Worm (Caenorhabditis elegans) whole organism, young adult: ENCODE measurements around the gene fbxc-54.

Source experiments
- B0019.2 ChIP-seq: fragments of 200-800 bp; sonication (Bioruptor generic); conservative IDR thresholded peaks from 2 replicates; pipeline ENCODE4 v1.3.6; 2022; ENCODE audit warnings: missing genetic modification reagents, missing genetic modification characterization, missing compliant biosample characterization
- B0336.3 ChIP-seq: fragments of 200-800 bp; sonication (Bioruptor generic); IDR thresholded peaks from 2 replicates; pipeline ENCODE4 v1.3.6; 2022; ENCODE audit warnings: missing genetic modification characterization, missing compliant biosample characterization
- C06A6.2 ChIP-seq: fragments of 200-800 bp; sonication (Bioruptor generic); conservative IDR thresholded peaks from 2 replicates; pipeline ENCODE4 v1.3.6; 2022; ENCODE audit warnings: missing genetic modification characterization, missing compliant biosample characterization
- F22D6.2 ChIP-seq: sonication (generic microtip); optimal IDR thresholded peaks from 2 replicates; lab custom pipeline; 2016; ENCODE audit warnings: mild to moderate bottlenecking, missing genetic modification characterization, missing compliant biosample characterization
- F23B12.7 ChIP-seq: sonication (generic microtip); optimal IDR thresholded peaks from 2 replicates; lab custom pipeline; 2017; ENCODE audit warnings: missing genetic modification characterization, mild to moderate bottlenecking, missing compliant biosample characterization, antibody characterized with exemption, moderate library complexity; ENCODE audit not compliant: insufficient read depth
- F33H1.4 ChIP-seq: fragments of 200-800 bp; sonication (Bioruptor generic); IDR thresholded peaks from 2 replicates; pipeline ENCODE4 v1.3.6; 2022; ENCODE audit warnings: missing genetic modification reagents, missing genetic modification characterization, missing compliant biosample characterization
- F39B2.1 ChIP-seq: fragments of 200-800 bp; sonication (Bioruptor generic); IDR thresholded peaks from 2 replicates; pipeline ENCODE4 v1.3.6; 2022; ENCODE audit warnings: missing genetic modification reagents, missing genetic modification characterization, missing compliant biosample characterization
- F55B11.4 ChIP-seq: sonication (generic microtip); optimal IDR thresholded peaks from 2 replicates; lab custom pipeline; 2016; ENCODE audit warnings: missing compliant biosample characterization, missing genetic modification characterization, borderline replicate concordance; ENCODE audit not compliant: insufficient read depth
- K11D2.4 ChIP-seq: fragments of 200-800 bp; sonication (Bioruptor generic); IDR thresholded peaks from 2 replicates; pipeline ENCODE4 v1.3.6; 2022; ENCODE audit warnings: missing genetic modification reagents, missing genetic modification characterization, missing compliant biosample characterization
- Y67H2A.10 ChIP-seq: fragments of 200-800 bp; sonication (Bioruptor generic); conservative IDR thresholded peaks from 2 replicates; pipeline ENCODE4 v1.3.6; 2022; ENCODE audit warnings: missing genetic modification reagents, missing genetic modification characterization, missing compliant biosample characterization
- aptf-2 ChIP-seq: fragments of 200-800 bp; sonication (Bioruptor generic); conservative IDR thresholded peaks from 2 replicates; pipeline ENCODE4 v1.3.6; 2022; ENCODE audit warnings: missing genetic modification reagents, missing genetic modification characterization, missing compliant biosample characterization
- atf-7 ChIP-seq: sonication (generic microtip); optimal IDR thresholded peaks from 2 replicates; lab custom pipeline; 2017; ENCODE audit warnings: mild to moderate bottlenecking, missing genetic modification characterization, missing compliant biosample characterization
- athp-1 ChIP-seq: sonication (generic microtip); optimal IDR thresholded peaks from 2 replicates; lab custom pipeline; 2017; ENCODE audit warnings: mild to moderate bottlenecking, missing genetic modification characterization, missing compliant biosample characterization
- attf-5 ChIP-seq: fragments of 200-800 bp; sonication (Bioruptor generic); optimal IDR thresholded peaks from 2 replicates; lab custom pipeline; 2018; ENCODE audit warnings: mild to moderate bottlenecking, missing genetic modification characterization, missing compliant biosample characterization
- ccch-3 ChIP-seq: fragments of 200-800 bp; sonication (Bioruptor generic); optimal IDR thresholded peaks from 2 replicates; lab custom pipeline; 2018; ENCODE audit warnings: mild to moderate bottlenecking, missing genetic modification characterization, missing compliant biosample characterization
- ceh-40 ChIP-seq: fragments of 200-800 bp; sonication (Bioruptor generic); IDR thresholded peaks from 2 replicates; pipeline ENCODE4 v1.3.6; 2022; ENCODE audit warnings: missing genetic modification characterization, missing compliant biosample characterization
- ceh-91 ChIP-seq: fragments of 200-800 bp; sonication (Bioruptor generic); IDR thresholded peaks from 2 replicates; pipeline ENCODE4 v1.3.6; 2022; ENCODE audit warnings: missing genetic modification reagents, missing genetic modification characterization, missing compliant biosample characterization
- die-1 ChIP-seq: sonication (generic microtip); optimal IDR thresholded peaks from 2 replicates; lab custom pipeline; 2016; ENCODE audit warnings: missing genotype, mild to moderate bottlenecking, missing genetic modification characterization, missing compliant biosample characterization
- dpl-1 ChIP-seq: fragments of 150-350 bp; optimal IDR thresholded peaks from 2 replicates; lab custom pipeline; 2014; ENCODE audit warnings: missing biosample characterization, missing genetic modification reagents, missing genetic modification characterization
- ekl-4 ChIP-seq: fragments of 200-800 bp; sonication (Bioruptor generic); IDR thresholded peaks from 2 replicates; pipeline ENCODE4 v1.3.6; 2022; ENCODE audit warnings: missing genetic modification reagents, missing genetic modification characterization, missing compliant biosample characterization
- gei-17 ChIP-seq: fragments of 200-800 bp; sonication (Bioruptor generic); optimal IDR thresholded peaks from 2 replicates; lab custom pipeline; 2018; ENCODE audit warnings: mild to moderate bottlenecking, missing genetic modification characterization, missing compliant biosample characterization
- hmg-1.2 ChIP-seq: fragments of 200-800 bp; sonication (Bioruptor generic); IDR thresholded peaks from 2 replicates; pipeline ENCODE4 v1.3.6; 2022; ENCODE audit warnings: missing genetic modification reagents, missing genetic modification characterization, missing compliant biosample characterization
- hrde-1 ChIP-seq: sonication (generic microtip); optimal IDR thresholded peaks from 2 replicates; lab custom pipeline; 2016; ENCODE audit warnings: missing genetic modification characterization, mild to moderate bottlenecking, missing compliant biosample characterization, moderate library complexity, missing genotype, missing genetic modification reagents, borderline replicate concordance
- hsf-1 ChIP-seq: fragments of 200-800 bp; sonication (Bioruptor generic); IDR thresholded peaks from 2 replicates; pipeline ENCODE4 v1.3.6; 2022; ENCODE audit warnings: missing genetic modification reagents, missing genetic modification characterization, missing compliant biosample characterization
- lag-1 ChIP-seq: fragments of 200-800 bp; sonication (Bioruptor generic); IDR thresholded peaks from 2 replicates; pipeline ENCODE4 v1.3.6; 2022; ENCODE audit warnings: missing genetic modification reagents, missing genetic modification characterization, missing compliant biosample characterization
- let-526 ChIP-seq: fragments of 200-800 bp; sonication (Bioruptor generic); IDR thresholded peaks from 2 replicates; pipeline ENCODE4 v1.3.6; 2022; ENCODE audit warnings: missing genetic modification reagents, missing genetic modification characterization, missing compliant biosample characterization
- let-607 ChIP-seq, 2 experiments: fragments of 200-800 bp in 1 of 2; sonication (Bioruptor generic) in 1 of 2; sonication (generic microtip) in 1 of 2; optimal IDR thresholded peaks; 2 replicates each; lab custom pipeline; 2016 to 2018; ENCODE audit warnings: mild to moderate bottlenecking in 2 of 2, missing compliant biosample characterization in 2 of 2, missing genetic modification characterization in 2 of 2, moderate library complexity in 2 of 2, missing genotype in 1 of 2
- lin-54 ChIP-seq: fragments of 200-800 bp; sonication (Bioruptor generic); optimal IDR thresholded peaks from 2 replicates; lab custom pipeline; 2018; ENCODE audit warnings: mild to moderate bottlenecking, missing genetic modification characterization, missing compliant biosample characterization
- lsy-27 ChIP-seq: sonication (generic microtip); optimal IDR thresholded peaks from 2 replicates; lab custom pipeline; 2017; ENCODE audit warnings: missing genetic modification characterization, mild to moderate bottlenecking, missing compliant biosample characterization, antibody characterized with exemption, missing genotype, borderline replicate concordance; ENCODE audit not compliant: insufficient read depth
- madf-10 ChIP-seq: sonication (generic microtip); optimal IDR thresholded peaks from 2 replicates; lab custom pipeline; 2016; ENCODE audit warnings: mild to moderate bottlenecking, missing genetic modification characterization, missing compliant biosample characterization
- madf-3 ChIP-seq: fragments of 200-800 bp; sonication (Bioruptor generic); IDR thresholded peaks from 2 replicates; pipeline ENCODE4 v1.3.6; 2022; ENCODE audit warnings: missing genetic modification reagents, missing genetic modification characterization, missing compliant biosample characterization
- mel-28 ChIP-seq: sonication (generic microtip); optimal IDR thresholded peaks from 2 replicates; lab custom pipeline; 2016; ENCODE audit warnings: borderline replicate concordance, mild to moderate bottlenecking, missing genetic modification characterization, missing compliant biosample characterization
- nfya-1 ChIP-seq: sonication (generic microtip); optimal IDR thresholded peaks from 2 replicates; lab custom pipeline; 2017; ENCODE audit warnings: antibody characterized with exemption, missing compliant biosample characterization, missing genetic modification characterization, borderline replicate concordance; ENCODE audit not compliant: insufficient read depth
- nfyb-1 ChIP-seq: fragments of 200-800 bp; sonication (Bioruptor generic); IDR thresholded peaks from 2 replicates; pipeline ENCODE4 v1.3.6; 2022; ENCODE audit warnings: missing genetic modification reagents, missing genetic modification characterization, missing compliant biosample characterization
- nhr-120 ChIP-seq: fragments of 200-800 bp; sonication (Bioruptor generic); IDR thresholded peaks from 2 replicates; pipeline ENCODE4 v1.3.6; 2022; ENCODE audit warnings: missing genetic modification characterization, missing compliant biosample characterization
- nhr-80 ChIP-seq: sonication (generic microtip); optimal IDR thresholded peaks from 2 replicates; lab custom pipeline; 2016; ENCODE audit warnings: missing genetic modification characterization, missing compliant biosample characterization
- nhr-90 ChIP-seq: sonication (generic microtip); optimal IDR thresholded peaks from 2 replicates; lab custom pipeline; 2016; ENCODE audit warnings: missing genotype, mild to moderate bottlenecking, missing genetic modification characterization, missing compliant biosample characterization
- pha-4 ChIP-seq: fragments of 150-350 bp; sonication (generic microtip); optimal IDR thresholded peaks from 2 replicates; lab custom pipeline; 2014; ENCODE audit warnings: missing biosample characterization, missing genetic modification reagents, missing genetic modification characterization
- rcor-1 ChIP-seq: fragments of 200-800 bp; sonication (Bioruptor generic); IDR thresholded peaks from 2 replicates; pipeline ENCODE4 v1.3.6; 2022; ENCODE audit warnings: missing genetic modification reagents, missing genetic modification characterization, missing compliant biosample characterization
- snpc-4 ChIP-seq, 5 experiments: fragments of 150-350 bp in 1 of 5; sonication (generic microtip) in 4 of 5; optimal IDR thresholded peaks; 2 replicates each; lab custom pipeline; 2014 to 2018; ENCODE audit warnings: missing genetic modification characterization in 5 of 5, missing biosample characterization in 3 of 5, antibody characterized with exemption in 2 of 5, mild to moderate bottlenecking in 2 of 5, missing compliant biosample characterization in 2 of 5, missing genotype in 2 of 5, moderate library complexity in 2 of 5, missing genetic modification reagents in 1 of 5
- zim-3 ChIP-seq: sonication (generic microtip); optimal IDR thresholded peaks from 2 replicates; lab custom pipeline; 2017; ENCODE audit warnings: mild to moderate bottlenecking, missing genetic modification characterization, moderate library complexity, missing compliant biosample characterization
- ztf-18 ChIP-seq: sonication (generic microtip); optimal IDR thresholded peaks from 2 replicates; lab custom pipeline; 2016; ENCODE audit warnings: missing genotype, mild to moderate bottlenecking, missing genetic modification characterization, missing compliant biosample characterization
- ztf-26 ChIP-seq: sonication (generic microtip); optimal IDR thresholded peaks from 2 replicates; lab custom pipeline; 2017; ENCODE audit warnings: missing genetic modification characterization, missing compliant biosample characterization
- ztf-28 ChIP-seq: fragments of 200-800 bp; sonication (Bioruptor generic); IDR thresholded peaks from 2 replicates; pipeline ENCODE4 v1.3.6; 2022; ENCODE audit warnings: missing genetic modification reagents, missing genetic modification characterization, missing compliant biosample characterization
- ztf-3 ChIP-seq: fragments of 200-800 bp; sonication (Bioruptor generic); optimal IDR thresholded peaks from 2 replicates; lab custom pipeline; 2018; ENCODE audit warnings: mild to moderate bottlenecking, missing genetic modification characterization, missing compliant biosample characterization

The fbxc-54 gene

ce11 chrII:12685-13084, 18.8 kb upstream of the fbxc-54 start, which contains the start of gene best-3:
Gene best-3 (plus strand): TSS chrII:12985.
- TF ChIP-seq ztf-28 (GFP tag; lab: Robert Waterston, UW) (no peak), athp-1 (no peak), nfya-1 (tag; lab: Kevin White, UChicago) (no peak), ceh-91 (GFP tag; lab: Robert Waterston, UW) (no peak), ztf-26 (tag; lab: Kevin White, UChicago) (no peak), aptf-2 (GFP tag; lab: Robert Waterston, UW) (no peak), ztf-3 (GFP tag; lab: Kevin White, UChicago) (no peak), madf-3 (no peak), C06A6.2 (GFP tag; lab: Robert Waterston, UW) (no peak), hsf-1 (GFP tag; lab: Robert Waterston, UW) (no peak), nhr-90 (tag; lab: Kevin White, UChicago) (no peak), ccch-3 (GFP tag; lab: Kevin White, UChicago) (no peak), ceh-40 (GFP tag; lab: Robert Waterston, UW) (no peak), pha-4 (tag; lab: Kevin White, UChicago) (no peak), attf-5 (GFP tag; lab: Kevin White, UChicago) (no peak)
- TF ChIP-seq, all 124 proteins: peak for 0

ce11 chrII:18787-19186, 12.7 kb upstream of the fbxc-54 start:
- TF ChIP-seq F55B11.4 (no peak), lag-1 (GFP tag; lab: Robert Waterston, UW) (no peak), zim-3 (tag; lab: Kevin White, UChicago) (no peak), F23B12.7 (peak; percentile 46), K11D2.4 (GFP tag; lab: Robert Waterston, UW) (peak; percentile 68; the same call in 1 of the 2 replicates), Y67H2A.10 (GFP tag; lab: Robert Waterston, UW) (no peak), F33H1.4 (GFP tag; lab: Robert Waterston, UW) (no peak), mel-28 (tag; lab: Kevin White, UChicago) (no peak), lsy-27 (no peak), F39B2.1 (no peak), B0019.2 (no peak), lin-54 (no peak), ztf-26 (tag; lab: Kevin White, UChicago) (peak; percentile 50), ekl-4 (peak; percentile 35; the same call in 1 of the 2 replicates), C06A6.2 (GFP tag; lab: Robert Waterston, UW) (0 out of 2 replicates have a peak, but pooled peaks have one; percentile 36), rcor-1 (0 out of 2 replicates have a peak, but pooled peaks have one; percentile 20), hsf-1 (GFP tag; lab: Robert Waterston, UW) (no peak), let-526 (peak; percentile 58; the same call in 1 of the 2 replicates), dpl-1 (no peak), ztf-18 (peak; percentile 82), nhr-120 (GFP tag; lab: Robert Waterston, UW) (no peak), F22D6.2 (tag; lab: Kevin White, UChicago) (no peak), ztf-3 (GFP tag; lab: Kevin White, UChicago) (peak; percentile 16), die-1 (tag; lab: Kevin White, UChicago) (no peak), let-607 (tag; optimal IDR thresholded peaks at IDR 0.05; lab: Kevin White, UChicago) (peak; percentile 89 to 93), gei-17 (GFP tag; lab: Kevin White, UChicago) (no peak), B0336.3 (GFP tag; lab: Robert Waterston, UW) (peak; percentile 55; the same call in 1 of the 2 replicates), hrde-1 (tag; lab: Kevin White, UChicago) (no peak), nfyb-1 (GFP tag; lab: Robert Waterston, UW) (peak; percentile 44), snpc-4 (GFP tag; optimal IDR thresholded peaks at IDR 0.05; lab: Kevin White, UChicago) (no peak), snpc-4 (tag; optimal IDR thresholded peaks at IDR 0.05; lab: Kevin White, UChicago) (peak in 1 of 4 experiments; percentile 40), nfya-1 (tag; lab: Kevin White, UChicago) (no peak), atf-7 (peak; percentile 71), hmg-1.2 (GFP tag; lab: Robert Waterston, UW) (peak; percentile 96), madf-10 (tag; lab: Kevin White, UChicago) (peak; percentile 96), nhr-80 (tag; lab: Kevin White, UChicago) (peak; percentile 83)
